Worm (Caenorhabditis elegans) whole organism, young adult: ENCODE data around the gene parp-2.

Experiments
- B0336.3 ChIP-seq: fragments of 200-800 bp; sonication (Bioruptor generic); IDR thresholded peaks from 2 replicates; pipeline ENCODE4 v1.3.6; 2022; ENCODE audit warnings: missing genetic modification characterization, missing compliant biosample characterization
- C17E4.6 ChIP-seq: fragments of 200-800 bp; sonication (Bioruptor generic); IDR thresholded peaks from 2 replicates; pipeline ENCODE4 v1.3.6; 2022; ENCODE audit warnings: missing genetic modification reagents, missing genetic modification characterization, missing compliant biosample characterization
- D2030.7 ChIP-seq: fragments of 200-800 bp; sonication (Bioruptor generic); IDR thresholded peaks from 2 replicates; pipeline ENCODE4 v1.3.6; 2022; ENCODE audit warnings: missing genetic modification reagents, missing genetic modification characterization, missing compliant biosample characterization
- F57A8.1 ChIP-seq: fragments of 200-800 bp; sonication (Bioruptor generic); optimal IDR thresholded peaks from 2 replicates; lab custom pipeline; 2018; ENCODE audit warnings: mild to moderate bottlenecking, missing genetic modification characterization, moderate library complexity, missing compliant biosample characterization
- K11D2.4 ChIP-seq: fragments of 200-800 bp; sonication (Bioruptor generic); IDR thresholded peaks from 2 replicates; pipeline ENCODE4 v1.3.6; 2022; ENCODE audit warnings: missing genetic modification reagents, missing genetic modification characterization, missing compliant biosample characterization
- K12H6.12 ChIP-seq: fragments of 200-800 bp; sonication (Bioruptor generic); optimal IDR thresholded peaks from 2 replicates; lab custom pipeline; 2018; ENCODE audit warnings: mild to moderate bottlenecking, missing genetic modification characterization, missing compliant biosample characterization
- T26A5.8 ChIP-seq: sonication (generic microtip); optimal IDR thresholded peaks from 2 replicates; lab custom pipeline; 2016; ENCODE audit warnings: missing genetic modification characterization, missing compliant biosample characterization
- ama-1 ChIP-seq, 3 experiments: fragments of 150-350 bp in 1 of 3; sonication (generic microtip) in 2 of 3; optimal IDR thresholded peaks; 2 replicates each; lab custom pipeline; 2014 to 2018; ENCODE audit warnings: missing biosample characterization in 2 of 3, missing genetic modification characterization in 2 of 3, missing genetic modification reagents in 2 of 3
- aptf-3 ChIP-seq: fragments of 200-800 bp; sonication (Bioruptor generic); IDR thresholded peaks from 2 replicates; pipeline ENCODE4 v1.3.6; 2022; ENCODE audit warnings: missing genetic modification characterization, missing compliant biosample characterization
- athp-1 ChIP-seq: sonication (generic microtip); optimal IDR thresholded peaks from 2 replicates; lab custom pipeline; 2017; ENCODE audit warnings: mild to moderate bottlenecking, missing genetic modification characterization, missing compliant biosample characterization
- attf-5 ChIP-seq: fragments of 200-800 bp; sonication (Bioruptor generic); optimal IDR thresholded peaks from 2 replicates; lab custom pipeline; 2018; ENCODE audit warnings: mild to moderate bottlenecking, missing genetic modification characterization, missing compliant biosample characterization
- bed-1 ChIP-seq: fragments of 200-800 bp; sonication (Bioruptor generic); IDR thresholded peaks from 2 replicates; pipeline ENCODE4 v1.3.6; 2022; ENCODE audit warnings: missing genetic modification reagents, missing genetic modification characterization, missing compliant biosample characterization
- bed-2 ChIP-seq: fragments of 200-800 bp; sonication (Bioruptor generic); IDR thresholded peaks from 2 replicates; pipeline ENCODE4 v1.3.6; 2022; ENCODE audit warnings: missing genetic modification reagents, missing genetic modification characterization, missing compliant biosample characterization
- ccch-3 ChIP-seq: fragments of 200-800 bp; sonication (Bioruptor generic); optimal IDR thresholded peaks from 2 replicates; lab custom pipeline; 2018; ENCODE audit warnings: mild to moderate bottlenecking, missing genetic modification characterization, missing compliant biosample characterization
- cebp-1 ChIP-seq, 2 experiments: fragments of 200-800 bp in 1 of 2; sonication (Bioruptor generic) in 1 of 2; sonication (generic microtip) in 1 of 2; IDR thresholded peaks in 1 of 2; optimal IDR thresholded peaks in 1 of 2; 2 replicates each; pipeline versions ENCODE4 v1.3.6 to Lab custom; 2017 to 2022; ENCODE audit warnings: missing compliant biosample characterization in 2 of 2, missing genetic modification characterization in 2 of 2, mild to moderate bottlenecking in 1 of 2, missing genetic modification reagents in 1 of 2, moderate library complexity in 1 of 2
- cebp-2 ChIP-seq: fragments of 200-800 bp; sonication (Bioruptor generic); IDR thresholded peaks from 2 replicates; pipeline ENCODE4 v1.3.6; 2022; ENCODE audit warnings: missing genetic modification characterization, missing compliant biosample characterization
- ceh-27 ChIP-seq: fragments of 200-800 bp; sonication (Bioruptor generic); optimal IDR thresholded peaks from 2 replicates; lab custom pipeline; 2018; ENCODE audit warnings: mild to moderate bottlenecking, missing genetic modification characterization, moderate library complexity, missing compliant biosample characterization
- ceh-79 ChIP-seq: sonication (generic microtip); optimal IDR thresholded peaks from 2 replicates; lab custom pipeline; 2017; ENCODE audit warnings: mild to moderate bottlenecking, missing genetic modification characterization, missing compliant biosample characterization
- chd-7 ChIP-seq: sonication (generic microtip); optimal IDR thresholded peaks from 2 replicates; lab custom pipeline; 2016; ENCODE audit warnings: mild to moderate bottlenecking, missing genetic modification characterization, moderate library complexity, missing compliant biosample characterization
- egl-18 ChIP-seq: fragments of 200-800 bp; sonication (Bioruptor generic); IDR thresholded peaks from 2 replicates; pipeline ENCODE4 v1.3.6; 2022; ENCODE audit warnings: missing genetic modification reagents, missing genetic modification characterization, missing compliant biosample characterization
- egl-44 ChIP-seq: fragments of 200-800 bp; sonication (Bioruptor generic); IDR thresholded peaks from 2 replicates; pipeline ENCODE4 v1.3.6; 2022; ENCODE audit warnings: missing genetic modification reagents, missing genetic modification characterization, missing compliant biosample characterization
- gei-17 ChIP-seq: fragments of 200-800 bp; sonication (Bioruptor generic); optimal IDR thresholded peaks from 2 replicates; lab custom pipeline; 2018; ENCODE audit warnings: mild to moderate bottlenecking, missing genetic modification characterization, missing compliant biosample characterization
- let-526 ChIP-seq: fragments of 200-800 bp; sonication (Bioruptor generic); IDR thresholded peaks from 2 replicates; pipeline ENCODE4 v1.3.6; 2022; ENCODE audit warnings: missing genetic modification reagents, missing genetic modification characterization, missing compliant biosample characterization
- let-607 ChIP-seq, 2 experiments: fragments of 200-800 bp in 1 of 2; sonication (Bioruptor generic) in 1 of 2; sonication (generic microtip) in 1 of 2; optimal IDR thresholded peaks; 2 replicates each; lab custom pipeline; 2016 to 2018; ENCODE audit warnings: mild to moderate bottlenecking in 2 of 2, missing compliant biosample characterization in 2 of 2, missing genetic modification characterization in 2 of 2, moderate library complexity in 2 of 2, missing genotype in 1 of 2
- lin-26 ChIP-seq: fragments of 200-800 bp; sonication (Bioruptor generic); IDR thresholded peaks from 2 replicates; pipeline ENCODE4 v1.3.6; 2022; ENCODE audit warnings: missing genetic modification reagents, missing genetic modification characterization, missing compliant biosample characterization
- lin-40 ChIP-seq: sonication (generic microtip); optimal IDR thresholded peaks from 2 replicates; lab custom pipeline; 2016; ENCODE audit warnings: missing genetic modification characterization, mild to moderate bottlenecking, missing compliant biosample characterization, missing genotype, missing genetic modification reagents
- madf-10 ChIP-seq: sonication (generic microtip); optimal IDR thresholded peaks from 2 replicates; lab custom pipeline; 2016; ENCODE audit warnings: mild to moderate bottlenecking, missing genetic modification characterization, missing compliant biosample characterization
- madf-6 ChIP-seq: fragments of 200-800 bp; sonication (Bioruptor generic); IDR thresholded peaks from 2 replicates; pipeline ENCODE4 v1.3.6; 2022; ENCODE audit warnings: missing genetic modification reagents, missing genetic modification characterization, missing compliant biosample characterization
- nfya-2 ChIP-seq: fragments of 200-800 bp; sonication (Bioruptor generic); IDR thresholded peaks from 2 replicates; pipeline ENCODE4 v1.3.6; 2022; ENCODE audit warnings: missing genetic modification reagents, missing genetic modification characterization, missing compliant biosample characterization
- nfyb-1 ChIP-seq: fragments of 200-800 bp; sonication (Bioruptor generic); IDR thresholded peaks from 2 replicates; pipeline ENCODE4 v1.3.6; 2022; ENCODE audit warnings: missing genetic modification reagents, missing genetic modification characterization, missing compliant biosample characterization
- nhr-27 ChIP-seq: fragments of 200-800 bp; sonication (Bioruptor generic); optimal IDR thresholded peaks from 2 replicates; lab custom pipeline; 2018; ENCODE audit warnings: mild to moderate bottlenecking, missing genetic modification characterization, moderate library complexity, missing compliant biosample characterization
- nhr-80 ChIP-seq: sonication (generic microtip); optimal IDR thresholded peaks from 2 replicates; lab custom pipeline; 2016; ENCODE audit warnings: missing genetic modification characterization, missing compliant biosample characterization
- repo-1 ChIP-seq: sonication (generic microtip); optimal IDR thresholded peaks from 2 replicates; lab custom pipeline; 2017; ENCODE audit warnings: mild to moderate bottlenecking, missing genetic modification characterization, missing compliant biosample characterization
- sea-2 ChIP-seq: fragments of 200-800 bp; sonication (Bioruptor generic); IDR thresholded peaks from 2 replicates; pipeline ENCODE4 v1.3.6; 2022; ENCODE audit warnings: missing genetic modification characterization, missing compliant biosample characterization
- snpc-1.3 ChIP-seq: sonication (generic microtip); optimal IDR thresholded peaks from 2 replicates; lab custom pipeline; 2017; ENCODE audit warnings: missing genetic modification characterization, mild to moderate bottlenecking, missing compliant biosample characterization, antibody characterized with exemption, moderate library complexity, missing genotype, missing genetic modification reagents; ENCODE audit not compliant: insufficient read depth
- snpc-3.4 ChIP-seq: sonication (generic microtip); optimal IDR thresholded peaks from 2 replicates; lab custom pipeline; 2017; ENCODE audit warnings: missing genetic modification characterization, mild to moderate bottlenecking, missing compliant biosample characterization, antibody characterized with exemption, moderate library complexity, missing genotype, missing genetic modification reagents
- tbp1 ChIP-seq: fragments of 200-800 bp; sonication (Bioruptor generic); optimal IDR thresholded peaks from 2 replicates; lab custom pipeline; 2018; ENCODE audit warnings: mild to moderate bottlenecking, missing genetic modification characterization, missing compliant biosample characterization
- tbx-9 ChIP-seq: sonication (generic microtip); optimal IDR thresholded peaks from 2 replicates; lab custom pipeline; 2016; ENCODE audit warnings: borderline replicate concordance, missing genetic modification characterization, inconsistent platforms, missing compliant biosample characterization
- ztf-22 ChIP-seq: fragments of 200-800 bp; sonication (Bioruptor generic); optimal IDR thresholded peaks from 2 replicates; lab custom pipeline; 2018; ENCODE audit warnings: mild to moderate bottlenecking, missing genetic modification characterization, moderate library complexity, missing compliant biosample characterization

Gene parp-2

ce11 chrII:9604063-9604462 lies 11.2 kb downstream of the parp-2 start:
- TF ChIP-seq tbp1 (GFP tag; lab: Kevin White, UChicago) (peak; percentile 11), D2030.7 (GFP tag; lab: Robert Waterston, UW) (no peak)
- TF ChIP-seq, all 124 proteins: peak for 1

ce11 chrII:9604685-9605084 lies 11.8 kb downstream of the parp-2 start:
- peak; percentile 37 for TF ChIP-seq nhr-80
- no peak for TF ChIP-seq ceh-79 (tag; lab: Kevin White, UChicago)
- TF ChIP-seq, all 124 proteins: peak for 1

- no peak for TF ChIP-seq sea-2
- no peak for TF ChIP-seq tbx-9 (tag; lab: Kevin White, UChicago)
- no peak for TF ChIP-seq chd-7 (tag; lab: Kevin White, UChicago)
- no peak for TF ChIP-seq athp-1 (tag; lab: Kevin White, UChicago)
- TF ChIP-seq nhr-27: no peak
- no peak for TF ChIP-seq lin-40 (tag; lab: Kevin White, UChicago)
- TF ChIP-seq nfyb-1 (GFP tag; lab: Robert Waterston, UW): no peak
- no peak for TF ChIP-seq C17E4.6 (GFP tag; lab: Robert Waterston, UW)
These were observed 12.5 kb downstream of the parp-2 start, which contains the start of gene nhr-19 for ce11 chrII:9605336-9605735. TSS of gene nhr-19 (minus strand) at chrII:9605526.

ce11 chrII:9605954-9606353 lies 13.1 kb downstream of the parp-2 start:
- TF ChIP-seq ceh-27 (GFP tag; lab: Kevin White, UChicago) (no peak), K11D2.4 (GFP tag; lab: Robert Waterston, UW) (0 out of 2 replicates have a peak, but pooled peaks have one; percentile 30)

ce11 chrII:9606485-9607036 lies 13.7 kb downstream of the parp-2 start:
- TF ChIP-seq repo-1 (tag; lab: Kevin White, UChicago) (no peak), bed-1 (GFP tag; lab: Robert Waterston, UW) (no peak), cebp-2 (GFP tag; lab: Robert Waterston, UW) (no peak), egl-44 (no peak), K12H6.12 (tag; lab: Kevin White, UChicago) (peak; percentile 45), T26A5.8 (no peak), aptf-3 (GFP tag; lab: Robert Waterston, UW) (no peak), bed-2 (no peak), B0336.3 (no peak), cebp-1 (GFP tag; IDR thresholded peaks at IDR 0.05; lab: Robert Waterston, UW) (peak; percentile 59; the same call in 1 of the 2 replicates), cebp-1 (tag; optimal IDR thresholded peaks at IDR 0.05; lab: Kevin White, UChicago) (peak; percentile 82), lin-26 (GFP tag; lab: Robert Waterston, UW) (no peak), let-526 (GFP tag; lab: Robert Waterston, UW) (no peak), madf-10 (tag; lab: Kevin White, UChicago) (no peak), nfya-2 (no peak), egl-18 (GFP tag; lab: Robert Waterston, UW) (no peak), madf-6 (no peak), ztf-22 (no peak), snpc-3.4 (tag; lab: Kevin White, UChicago) (no peak), ama-1 (optimal IDR thresholded peaks at IDR 0.05; lab: Kevin White, UChicago) (no peak), ama-1 (GFP tag; optimal IDR thresholded peaks at IDR 0.05; lab: Kevin White, UChicago) (no peak), let-607 (tag; optimal IDR thresholded peaks at IDR 0.05; lab: Kevin White, UChicago) (no peak), attf-5 (GFP tag; lab: Kevin White, UChicago) (peak; percentile 28), K11D2.4 (GFP tag; lab: Robert Waterston, UW) (no peak), F57A8.1 (no peak), gei-17 (GFP tag; lab: Kevin White, UChicago) (no peak), snpc-1.3 (no peak), ccch-3 (GFP tag; lab: Kevin White, UChicago) (no peak)
